Worm (Caenorhabditis elegans) whole organism, L1 larva: ENCODE results near the gene W06D11.1.
A peak's percentile ranks its signal among the peaks of the same experiment; 100 is the strongest.
"Not testable (repeated sequence)": the region's sequence is repeated elsewhere in the genome, so short reads cannot be mapped to it uniquely, and the experiment has no call there.

Experiments
- C34B4.2 ChIP-seq: sonication (generic microtip); optimal IDR thresholded peaks from 2 replicates; lab custom pipeline; 2017; ENCODE audit warnings: mild to moderate bottlenecking, missing genetic modification characterization, missing compliant biosample characterization
- F16B12.6 ChIP-seq: fragments of 150-350 bp; optimal IDR thresholded peaks from 2 replicates; lab custom pipeline; 2014; ENCODE audit warnings: missing biosample characterization, missing genetic modification characterization
- ama-1 ChIP-seq: fragments of 150-350 bp; optimal IDR thresholded peaks from 2 replicates; lab custom pipeline; 2014
- ceh-63 ChIP-seq: fragments of 200-800 bp; sonication (Bioruptor generic); optimal IDR thresholded peaks from 2 replicates; lab custom pipeline; 2018; ENCODE audit warnings: mild to moderate bottlenecking, missing genetic modification characterization, missing compliant biosample characterization
- ceh-82 ChIP-seq, 3 experiments: fragments of 150-350 bp in 1 of 3; sonication (generic microtip) in 2 of 3; optimal IDR thresholded peaks; 2 replicates each; lab custom pipeline; 2014 to 2017; ENCODE audit warnings: missing biosample characterization in 3 of 3, missing genetic modification characterization in 3 of 3
- ces-1 ChIP-seq: fragments of 150-350 bp; optimal IDR thresholded peaks from 2 replicates; lab custom pipeline; 2014; ENCODE audit warnings: missing biosample characterization, missing genetic modification reagents, missing genetic modification characterization
- dpl-1 ChIP-seq, 3 experiments: fragments of 150-350 bp in 2 of 3; sonication (generic microtip) in 1 of 3; optimal IDR thresholded peaks; 2 replicates each; lab custom pipeline; 2014 to 2017; ENCODE audit warnings: missing biosample characterization in 3 of 3, missing genetic modification characterization in 3 of 3, missing genetic modification reagents in 3 of 3
- dsc-1 ChIP-seq: sonication (generic microtip); optimal IDR thresholded peaks from 2 replicates; lab custom pipeline; 2016; ENCODE audit warnings: mild to moderate bottlenecking, missing genetic modification characterization, missing compliant biosample characterization
- efl-3 ChIP-seq: fragments of 200-800 bp; sonication (Bioruptor generic); optimal IDR thresholded peaks from 2 replicates; lab custom pipeline; 2018; ENCODE audit warnings: mild to moderate bottlenecking, missing genetic modification characterization, missing compliant biosample characterization
- egl-13 ChIP-seq: sonication (generic microtip); optimal IDR thresholded peaks from 2 replicates; lab custom pipeline; 2016; ENCODE audit warnings: missing genotype, missing genetic modification reagents, missing genetic modification characterization, missing compliant biosample characterization
- egl-27 ChIP-seq, 2 experiments: fragments of 150-350 bp in 1 of 2; sonication (generic microtip); optimal IDR thresholded peaks; 3 replicates each; lab custom pipeline; 2017 to 2018; ENCODE audit warnings: missing biosample characterization in 2 of 2, missing genetic modification characterization in 2 of 2, missing genetic modification reagents in 2 of 2
- elt-2 ChIP-seq: sonication (generic microtip); optimal IDR thresholded peaks from 2 replicates; lab custom pipeline; 2016; ENCODE audit warnings: missing genetic modification characterization, mild to moderate bottlenecking, inconsistent platforms, missing compliant biosample characterization, missing genetic modification reagents
- fkh-10 ChIP-seq: sonication (generic microtip); optimal IDR thresholded peaks from 2 replicates; lab custom pipeline; 2017; ENCODE audit warnings: missing biosample characterization, missing genetic modification reagents, missing genetic modification characterization
- fos-1 ChIP-seq: fragments of 150-350 bp; optimal IDR thresholded peaks from 2 replicates; lab custom pipeline; 2014; ENCODE audit warnings: missing biosample characterization, missing genetic modification characterization
- grh-1 ChIP-seq: fragments of 200-800 bp; sonication (Bioruptor generic); IDR thresholded peaks from 2 replicates; pipeline ENCODE4 v1.3.6; 2022; ENCODE audit warnings: missing genetic modification reagents, missing genetic modification characterization, missing compliant biosample characterization
- hlh-17 ChIP-seq: fragments of 200-800 bp; sonication (Bioruptor generic); optimal IDR thresholded peaks from 2 replicates; lab custom pipeline; 2018; ENCODE audit warnings: missing genetic modification characterization, mild to moderate bottlenecking, missing compliant biosample characterization, moderate library complexity, borderline replicate concordance
- irx-1 ChIP-seq: sonication (generic microtip); optimal IDR thresholded peaks from 2 replicates; lab custom pipeline; 2016; ENCODE audit warnings: missing genetic modification characterization, missing compliant biosample characterization
- lin-14 ChIP-seq: fragments of 200-800 bp; sonication (Bioruptor generic); optimal IDR thresholded peaks from 2 replicates; lab custom pipeline; 2018; ENCODE audit warnings: mild to moderate bottlenecking, missing genetic modification characterization, moderate library complexity, missing compliant biosample characterization
- mep-1 ChIP-seq: fragments of 150-350 bp; optimal IDR thresholded peaks from 2 replicates; lab custom pipeline; 2014; ENCODE audit warnings: missing biosample characterization, missing genetic modification characterization
- nhr-11 ChIP-seq: fragments of 150-350 bp; optimal IDR thresholded peaks from 2 replicates; lab custom pipeline; 2014; ENCODE audit warnings: missing biosample characterization, missing genetic modification characterization
- nhr-77 ChIP-seq: fragments of 150-350 bp; optimal IDR thresholded peaks from 2 replicates; lab custom pipeline; 2014; ENCODE audit warnings: missing biosample characterization, missing genetic modification characterization
- nhr-85 ChIP-seq: sonication (generic microtip); peaks from one replicate; lab custom pipeline; 2016; ENCODE audit warnings: missing genetic modification characterization, inconsistent platforms, missing compliant biosample characterization
- pag-3 ChIP-seq: sonication (generic microtip); optimal IDR thresholded peaks from 2 replicates; lab custom pipeline; 2017; ENCODE audit warnings: missing genetic modification characterization, mild to moderate bottlenecking, missing compliant biosample characterization, antibody characterized with exemption, borderline replicate concordance; ENCODE audit not compliant: insufficient read depth
- pax-3 ChIP-seq: fragments of 200-800 bp; sonication (Bioruptor generic); optimal IDR thresholded peaks from 2 replicates; lab custom pipeline; 2018; ENCODE audit warnings: mild to moderate bottlenecking, missing genetic modification characterization, moderate library complexity, missing compliant biosample characterization
- snpc-4 ChIP-seq: fragments of 150-350 bp; optimal IDR thresholded peaks from 2 replicates; lab custom pipeline; 2014; ENCODE audit warnings: missing biosample characterization, missing genetic modification characterization
- sptf-1 ChIP-seq: fragments of 150-350 bp; optimal IDR thresholded peaks from 2 replicates; lab custom pipeline; 2014; ENCODE audit warnings: missing biosample characterization, missing genetic modification characterization
- sup-37 ChIP-seq: fragments of 200-800 bp; sonication (Bioruptor generic); optimal IDR thresholded peaks from 2 replicates; lab custom pipeline; 2018; ENCODE audit warnings: mild to moderate bottlenecking, missing genetic modification characterization, missing compliant biosample characterization
- tlp-1 ChIP-seq: fragments of 150-350 bp; optimal IDR thresholded peaks from 2 replicates; lab custom pipeline; 2014; ENCODE audit warnings: missing biosample characterization, missing genetic modification characterization
- unc-62 ChIP-seq: fragments of 150-350 bp; optimal IDR thresholded peaks from 2 replicates; lab custom pipeline; 2014; ENCODE audit warnings: missing biosample characterization, missing genetic modification reagents, missing genetic modification characterization
- vab-15 ChIP-seq: sonication (generic microtip); optimal IDR thresholded peaks from 2 replicates; lab custom pipeline; 2017; ENCODE audit warnings: missing genotype, mild to moderate bottlenecking, missing genetic modification characterization, missing compliant biosample characterization
- xbp-1 ChIP-seq: sonication (generic microtip); optimal IDR thresholded peaks from 2 replicates; lab custom pipeline; 2016; ENCODE audit warnings: missing genetic modification characterization, missing compliant biosample characterization
- zip-4 ChIP-seq: fragments of 200-800 bp; sonication (Bioruptor generic); optimal IDR thresholded peaks from 2 replicates; lab custom pipeline; 2018; ENCODE audit warnings: mild to moderate bottlenecking, missing genetic modification characterization, moderate library complexity, missing compliant biosample characterization
- ztf-4 ChIP-seq: fragments of 150-350 bp; optimal IDR thresholded peaks from 2 replicates; lab custom pipeline; 2014; ENCODE audit warnings: missing biosample characterization, missing genetic modification characterization

The W06D11.1 gene

ce11 chrX:12308045-12308499 is 13.7 kb downstream of the W06D11.1 start, which contains the start of gene F17A2.16:
Gene F17A2.16 (plus strand): TSS chrX:12308449.
- not testable (repeated sequence) for TF ChIP-seq nhr-85 (tag; lab: Kevin White, UChicago); efl-3 (GFP tag; lab: Kevin White, UChicago); hlh-17

ce11 chrX:12313779-12314178 is 19.4 kb downstream of the W06D11.1 start:
- TF ChIP-seq nhr-77 = no peak
- no peak for TF ChIP-seq unc-62 (GFP tag; lab: Kevin White, UChicago)
- no peak for TF ChIP-seq zip-4 (GFP tag; lab: Kevin White, UChicago)
- no peak for TF ChIP-seq egl-13 (tag; lab: Kevin White, UChicago)
- TF ChIP-seq nhr-85 (tag; lab: Kevin White, UChicago) = no peak
- TF ChIP-seq tlp-1 (tag; lab: Kevin White, UChicago) = no peak
- no peak for TF ChIP-seq sup-37
- no peak for TF ChIP-seq fkh-10 (GFP tag; lab: Kevin White, UChicago)
- no peak for TF ChIP-seq vab-15 (tag; lab: Kevin White, UChicago)
- no peak for TF ChIP-seq grh-1 (GFP tag; lab: Robert Waterston, UW)
- TF ChIP-seq nhr-11 (tag; lab: Kevin White, UChicago) = no peak
- TF ChIP-seq C34B4.2 = no peak

- TF ChIP-seq egl-27 (tag; optimal IDR thresholded peaks at IDR 0.05; lab: Kevin White, UChicago) (no peak), elt-2 (tag; lab: Kevin White, UChicago) (peak; percentile 5)
- TF ChIP-seq, all 84 proteins: peak for 1
Observed at ce11 chrX:12314395-12314794, 20.0 kb downstream of the W06D11.1 start.

ce11 chrX:12315268-12315667 is 20.9 kb downstream of the W06D11.1 start, which contains the start of gene xtr-2:
Gene xtr-2 (plus strand): TSS chrX:12315568.
- no peak for TF ChIP-seq irx-1 (tag; lab: Kevin White, UChicago)
- no peak for TF ChIP-seq ceh-82 (tag; optimal IDR thresholded peaks at IDR 0.05; lab: Kevin White, UChicago)
- TF ChIP-seq pax-3 = no peak
- TF ChIP-seq ceh-63 (GFP tag; lab: Kevin White, UChicago) = no peak
- no peak for TF ChIP-seq xbp-1 (tag; lab: Kevin White, UChicago)
- no peak for TF ChIP-seq fos-1 (tag; lab: Kevin White, UChicago)
- no peak for TF ChIP-seq ama-1
- no peak for TF ChIP-seq ztf-4 (tag; lab: Kevin White, UChicago)

- TF ChIP-seq sup-37 = no peak
- no peak for TF ChIP-seq sptf-1 (tag; lab: Kevin White, UChicago)
- no peak for TF ChIP-seq ceh-82 (tag; optimal IDR thresholded peaks at IDR 0.05; lab: Kevin White, UChicago)
- no peak for TF ChIP-seq ceh-63 (GFP tag; lab: Kevin White, UChicago)
- no peak for TF ChIP-seq dpl-1 (GFP tag; optimal IDR thresholded peaks at IDR 0.05; lab: Kevin White, UChicago)
- no peak for TF ChIP-seq ces-1 (GFP tag; lab: Kevin White, UChicago)
- TF ChIP-seq ama-1 = no peak
- TF ChIP-seq F16B12.6 (tag; lab: Kevin White, UChicago) = no peak
- no peak for TF ChIP-seq egl-27 (tag; optimal IDR thresholded peaks at IDR 0.05; lab: Kevin White, UChicago)
- TF ChIP-seq snpc-4 (tag; lab: Kevin White, UChicago) = no peak
- TF ChIP-seq dsc-1 = no peak
- no peak for TF ChIP-seq fos-1 (tag; lab: Kevin White, UChicago)
- no peak for TF ChIP-seq lin-14 (GFP tag; lab: Kevin White, UChicago)
Observed at ce11 chrX:12317560-12317959, 23.2 kb downstream of the W06D11.1 start.

- no peak for TF ChIP-seq fos-1 (tag; lab: Kevin White, UChicago)
- no peak for TF ChIP-seq ces-1 (GFP tag; lab: Kevin White, UChicago)
- TF ChIP-seq mep-1 (tag; lab: Kevin White, UChicago) = no peak
- no peak for TF ChIP-seq egl-27 (tag; optimal IDR thresholded peaks at IDR 0.05; lab: Kevin White, UChicago)
- no peak for TF ChIP-seq pag-3 (tag; lab: Kevin White, UChicago)
- TF ChIP-seq ceh-82 (tag; optimal IDR thresholded peaks at IDR 0.05; lab: Kevin White, UChicago) = no peak
- no peak for TF ChIP-seq nhr-11 (tag; lab: Kevin White, UChicago)
Observed at ce11 chrX:12320737-12321136, 26.4 kb downstream of the W06D11.1 start, which contains the start of gene ceh-40. Gene ceh-40 (minus strand): TSS chrX:12320777.
